Fruit fly (Drosophila melanogaster): Measurements from ENCODE around the gene Dhc93AB.

DNA sequence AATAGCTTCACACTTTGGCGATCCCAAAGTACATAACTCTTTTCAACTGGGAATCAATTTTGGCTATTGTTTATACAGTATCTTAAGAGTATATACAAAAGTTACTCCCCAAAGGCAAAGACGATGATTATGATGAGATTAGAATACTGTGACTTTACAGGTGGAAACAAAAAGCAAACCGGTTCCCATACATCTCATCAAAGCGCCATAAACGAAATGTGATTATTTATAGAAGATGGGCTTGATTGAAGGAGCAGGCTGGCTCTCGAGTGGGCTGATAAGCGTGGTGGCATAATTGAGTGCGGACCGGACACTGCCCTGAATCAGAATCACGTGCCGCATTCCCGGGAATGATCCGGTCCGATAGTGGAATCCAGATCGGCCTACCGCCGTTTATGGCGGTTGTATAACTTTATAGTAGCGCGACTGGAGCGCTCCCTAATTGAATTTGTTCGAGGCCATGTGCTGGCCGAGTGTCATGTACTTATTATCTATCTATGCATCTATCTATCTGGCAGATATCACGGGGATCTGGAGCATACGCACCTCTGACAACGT, 29.7 kb upstream of the Dhc93AB start:
- TF ChIP-seq toe (GFP tag; optimal IDR thresholded peaks at IDR 0.05), result no peak
- TF ChIP-seq CG33017 (tag; optimal IDR thresholded peaks at IDR 0.05), result no peak
- TF ChIP-seq CG14711 (tag; optimal IDR thresholded peaks at IDR 0.05), result no peak
- TF ChIP-seq CG12768 (GFP tag; optimal IDR thresholded peaks at IDR 0.05), result no peak
- TF ChIP-seq tj (GFP tag; optimal IDR thresholded peaks at IDR 0.05), result no peak
- no peak for TF ChIP-seq kay (GFP tag; ENCODE audit: borderline replicate concordance)

All from whole organism, adult.